Worm (Caenorhabditis elegans) whole organism, mixed stage, embryonic: ENCODE measurements around the gene ptd-2.
A peak's percentile ranks its signal among the peaks of the same experiment; 100 is the strongest.

Source experiments
- M03D4.4 ChIP-seq: sonication (generic microtip); optimal IDR thresholded peaks from 2 replicates; lab custom pipeline; 2017; ENCODE audit warnings: mild to moderate bottlenecking, missing genetic modification characterization, missing compliant biosample characterization
- blmp-1 ChIP-seq: fragments of 150-350 bp; optimal IDR thresholded peaks from 2 replicates; lab custom pipeline; 2014; ENCODE audit warnings: missing biosample characterization, missing genetic modification characterization
- ceh-39 ChIP-seq: fragments of 150-350 bp; optimal IDR thresholded peaks from 2 replicates; lab custom pipeline; 2014; ENCODE audit warnings: missing biosample characterization, missing genetic modification characterization
- ceh-43 ChIP-seq: fragments of 200-800 bp; sonication (Bioruptor generic); optimal IDR thresholded peaks from 2 replicates; lab custom pipeline; 2018; ENCODE audit warnings: mild to moderate bottlenecking, missing genetic modification characterization, moderate library complexity, missing compliant biosample characterization
- ceh-83 ChIP-seq: fragments of 200-800 bp; sonication (Bioruptor generic); optimal IDR thresholded peaks from 2 replicates; lab custom pipeline; 2018; ENCODE audit warnings: mild to moderate bottlenecking, missing genetic modification characterization, missing compliant biosample characterization
- ces-1 ChIP-seq: fragments of 150-350 bp; optimal IDR thresholded peaks from 2 replicates; lab custom pipeline; 2014; ENCODE audit warnings: missing biosample characterization, missing genetic modification reagents, missing genetic modification characterization
- cnd-1 ChIP-seq: fragments of 200-800 bp; sonication (Bioruptor generic); optimal IDR thresholded peaks from 2 replicates; lab custom pipeline; 2018; ENCODE audit warnings: mild to moderate bottlenecking, missing genetic modification characterization, missing compliant biosample characterization
- drap-1 ChIP-seq: fragments of 200-800 bp; sonication (Bioruptor generic); optimal IDR thresholded peaks from 3 replicates; lab custom pipeline; 2018; ENCODE audit warnings: mild to moderate bottlenecking, missing genetic modification characterization, missing compliant biosample characterization
- elt-1 ChIP-seq: sonication (generic microtip); optimal IDR thresholded peaks from 2 replicates; lab custom pipeline; 2017; ENCODE audit warnings: missing genetic modification characterization, mild to moderate bottlenecking, missing compliant biosample characterization, antibody characterized with exemption, moderate library complexity, borderline replicate concordance; ENCODE audit not compliant: insufficient read depth
- flh-1 ChIP-seq: fragments of 200-800 bp; sonication (Bioruptor generic); optimal IDR thresholded peaks from 2 replicates; lab custom pipeline; 2018; ENCODE audit warnings: mild to moderate bottlenecking, missing genetic modification characterization, moderate library complexity, missing compliant biosample characterization
- ham-2 ChIP-seq: fragments of 200-800 bp; sonication (Bioruptor generic); optimal IDR thresholded peaks from 2 replicates; lab custom pipeline; 2018; ENCODE audit warnings: mild to moderate bottlenecking, missing genetic modification characterization, missing compliant biosample characterization
- hlh-1 ChIP-seq: fragments of 150-350 bp; optimal IDR thresholded peaks from 2 replicates; lab custom pipeline; 2014; ENCODE audit warnings: missing biosample characterization, missing genetic modification reagents, missing genetic modification characterization
- lin-13 ChIP-seq: fragments of 150-350 bp; optimal IDR thresholded peaks from 2 replicates; lab custom pipeline; 2014; ENCODE audit warnings: missing biosample characterization, missing genetic modification characterization
- lin-32 ChIP-seq: fragments of 200-800 bp; sonication (Bioruptor generic); optimal IDR thresholded peaks from 2 replicates; lab custom pipeline; 2018; ENCODE audit warnings: mild to moderate bottlenecking, missing genetic modification characterization, missing compliant biosample characterization
- lsy-2 ChIP-seq: fragments of 150-350 bp; optimal IDR thresholded peaks from 2 replicates; lab custom pipeline; 2014; ENCODE audit warnings: missing biosample characterization, missing genetic modification characterization
- mab-5 ChIP-seq: fragments of 150-350 bp; optimal IDR thresholded peaks from 2 replicates; lab custom pipeline; 2014; ENCODE audit warnings: missing biosample characterization, missing genetic modification characterization
- mep-1 ChIP-seq: fragments of 150-350 bp; optimal IDR thresholded peaks from 2 replicates; lab custom pipeline; 2017; ENCODE audit warnings: missing biosample characterization, missing genetic modification reagents, missing genetic modification characterization, inconsistent platforms
- mls-2 ChIP-seq: sonication (generic microtip); optimal IDR thresholded peaks from 2 replicates; lab custom pipeline; 2016; ENCODE audit warnings: mild to moderate bottlenecking, missing genetic modification characterization, moderate library complexity, missing compliant biosample characterization
- nhr-12 ChIP-seq: fragments of 150-350 bp; optimal IDR thresholded peaks from 2 replicates; lab custom pipeline; 2014; ENCODE audit warnings: missing biosample characterization, missing genetic modification characterization
- nhr-2 ChIP-seq: fragments of 150-350 bp; optimal IDR thresholded peaks from 2 replicates; lab custom pipeline; 2014; ENCODE audit warnings: missing biosample characterization, missing genetic modification characterization
- nhr-237 ChIP-seq: fragments of 150-350 bp; optimal IDR thresholded peaks from 2 replicates; lab custom pipeline; 2014; ENCODE audit warnings: missing biosample characterization, missing genetic modification characterization
- nhr-28 ChIP-seq: fragments of 150-350 bp; optimal IDR thresholded peaks from 2 replicates; lab custom pipeline; 2014; ENCODE audit warnings: missing biosample characterization, missing genetic modification characterization
- pha-4 ChIP-seq: fragments of 150-350 bp; optimal IDR thresholded peaks from 2 replicates; lab custom pipeline; 2018; ENCODE audit warnings: missing biosample characterization, missing genetic modification reagents, missing genetic modification characterization
- sem-2 ChIP-seq: fragments of 200-800 bp; sonication (Bioruptor generic); optimal IDR thresholded peaks from 2 replicates; lab custom pipeline; 2018; ENCODE audit warnings: mild to moderate bottlenecking, missing genetic modification characterization, missing compliant biosample characterization
- snpc-4 ChIP-seq: fragments of 150-350 bp; optimal IDR thresholded peaks from 2 replicates; lab custom pipeline; 2014; ENCODE audit warnings: missing biosample characterization, missing genetic modification characterization
- sptf-1 ChIP-seq: sonication (generic microtip); optimal IDR thresholded peaks from 2 replicates; lab custom pipeline; 2017; ENCODE audit warnings: mild to moderate bottlenecking, missing genetic modification characterization, moderate library complexity, missing compliant biosample characterization
- tbx-8 ChIP-seq: fragments of 200-800 bp; sonication (Bioruptor generic); optimal IDR thresholded peaks from 2 replicates; lab custom pipeline; 2018; ENCODE audit warnings: mild to moderate bottlenecking, missing genetic modification characterization, moderate library complexity, missing compliant biosample characterization
- unc-120 ChIP-seq: sonication (generic microtip); optimal IDR thresholded peaks from 2 replicates; lab custom pipeline; 2017; ENCODE audit warnings: missing genetic modification characterization, missing compliant biosample characterization; ENCODE audit not compliant: poor library complexity, severe bottlenecking
- unc-39 ChIP-seq: fragments of 150-350 bp; optimal IDR thresholded peaks from 2 replicates; lab custom pipeline; 2014; ENCODE audit warnings: missing biosample characterization, missing genetic modification characterization
- unc-62 ChIP-seq: fragments of 150-350 bp; optimal IDR thresholded peaks from 2 replicates; lab custom pipeline; 2014; ENCODE audit warnings: missing biosample characterization, missing genetic modification reagents, missing genetic modification characterization
- zip-8 ChIP-seq: fragments of 150-350 bp; optimal IDR thresholded peaks from 2 replicates; lab custom pipeline; 2014; ENCODE audit warnings: missing biosample characterization, missing genetic modification characterization
- ztf-11 ChIP-seq: fragments of 150-350 bp; optimal IDR thresholded peaks from 2 replicates; lab custom pipeline; 2014; ENCODE audit warnings: missing biosample characterization, missing genetic modification characterization

ptd-2 gene

ce11 chrV:9272624-9273023 lies 22.6 kb downstream of the ptd-2 start:
- no peak for TF ChIP-seq ceh-39
- TF ChIP-seq nhr-2 (tag; lab: Kevin White, UChicago): no peak
- no peak for TF ChIP-seq nhr-28 (tag; lab: Kevin White, UChicago)
- no peak for TF ChIP-seq nhr-12
- TF ChIP-seq ceh-83 (GFP tag; lab: Kevin White, UChicago): no peak
- no peak for TF ChIP-seq pha-4 (tag; lab: Kevin White, UChicago)

- TF ChIP-seq unc-62 (GFP tag; lab: Kevin White, UChicago) (peak; percentile 42), ces-1 (GFP tag; lab: Kevin White, UChicago) (peak; percentile 47), ceh-83 (GFP tag; lab: Kevin White, UChicago) (peak; percentile 17), flh-1 (GFP tag; lab: Kevin White, UChicago) (no peak), unc-120 (tag; lab: Kevin White, UChicago) (peak; percentile 49), ceh-43 (GFP tag; lab: Kevin White, UChicago) (no peak), M03D4.4 (tag; lab: Kevin White, UChicago) (peak; percentile 40), pha-4 (tag; lab: Kevin White, UChicago) (peak; percentile 10), sptf-1 (tag; lab: Kevin White, UChicago) (peak; percentile 65), nhr-28 (tag; lab: Kevin White, UChicago) (no peak), snpc-4 (tag; lab: Kevin White, UChicago) (no peak), mep-1 (tag; lab: Kevin White, UChicago) (peak; percentile 52), unc-39 (tag; lab: Kevin White, UChicago) (no peak), nhr-2 (tag; lab: Kevin White, UChicago) (no peak), mls-2 (tag; lab: Kevin White, UChicago) (peak; percentile 72), drap-1 (GFP tag; lab: Kevin White, UChicago) (no peak), hlh-1 (peak; percentile 67), cnd-1 (tag; lab: Kevin White, UChicago) (no peak), ztf-11 (tag; lab: Kevin White, UChicago) (no peak), ham-2 (no peak), lin-32 (GFP tag; lab: Kevin White, UChicago) (no peak), nhr-237 (peak; percentile 44), lsy-2 (tag; lab: Kevin White, UChicago) (peak; percentile 7), lin-13 (tag; lab: Kevin White, UChicago) (no peak)
These were observed 23.6 kb downstream of the ptd-2 start for ce11 chrV:9273587-9273986.

DNA sequence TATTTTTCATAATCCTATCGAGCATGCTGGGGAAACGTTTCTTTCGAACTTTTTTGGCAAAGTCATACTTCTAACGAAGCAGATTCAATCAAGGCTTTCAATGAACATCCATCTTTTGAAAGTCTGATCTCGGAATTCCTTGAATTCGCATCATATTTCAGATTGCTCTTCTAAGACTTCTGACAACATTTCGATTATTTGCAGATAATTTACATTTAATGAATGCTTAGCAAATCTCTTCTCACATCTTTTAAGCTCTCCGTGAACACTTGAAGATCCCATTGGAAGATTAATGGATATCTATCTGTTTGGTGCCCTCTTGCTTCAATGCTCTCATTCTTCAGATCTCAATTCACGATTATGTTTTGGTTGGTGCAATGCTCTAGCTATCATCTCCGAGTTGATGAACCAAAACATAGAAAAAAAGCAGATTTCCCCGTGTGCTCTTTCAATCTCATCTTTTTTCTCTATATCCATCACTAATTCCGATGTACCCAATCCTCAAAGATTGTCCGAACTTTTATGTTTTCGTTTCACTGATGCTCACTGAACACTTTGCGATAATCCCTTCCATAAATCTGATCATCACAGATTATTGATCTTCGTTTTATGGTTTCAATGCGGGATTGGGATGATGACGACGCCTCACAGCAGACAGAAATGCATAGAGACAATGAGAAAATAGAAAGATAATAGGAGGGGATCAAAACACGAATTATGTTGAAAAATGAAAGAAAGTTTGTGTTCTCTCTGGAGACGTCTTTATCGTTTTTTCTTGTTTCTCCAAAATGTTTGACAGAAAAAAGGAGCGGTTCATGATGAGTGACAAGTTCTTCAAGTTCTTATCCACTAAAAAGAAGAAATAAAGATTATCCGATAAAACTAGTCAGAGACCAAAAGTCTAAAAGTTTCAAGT lies 24.4 kb downstream of the ptd-2 start:
- TF ChIP-seq mab-5 (tag; lab: Kevin White, UChicago) (peak; percentile 14), tbx-8 (GFP tag; lab: Kevin White, UChicago) (no peak), unc-120 (tag; lab: Kevin White, UChicago) (peak; percentile 5), pha-4 (tag; lab: Kevin White, UChicago) (no peak), nhr-2 (tag; lab: Kevin White, UChicago) (no peak), unc-62 (GFP tag; lab: Kevin White, UChicago) (peak; percentile 63)
- TF ChIP-seq, all 35 proteins: peak for 3

DNA sequence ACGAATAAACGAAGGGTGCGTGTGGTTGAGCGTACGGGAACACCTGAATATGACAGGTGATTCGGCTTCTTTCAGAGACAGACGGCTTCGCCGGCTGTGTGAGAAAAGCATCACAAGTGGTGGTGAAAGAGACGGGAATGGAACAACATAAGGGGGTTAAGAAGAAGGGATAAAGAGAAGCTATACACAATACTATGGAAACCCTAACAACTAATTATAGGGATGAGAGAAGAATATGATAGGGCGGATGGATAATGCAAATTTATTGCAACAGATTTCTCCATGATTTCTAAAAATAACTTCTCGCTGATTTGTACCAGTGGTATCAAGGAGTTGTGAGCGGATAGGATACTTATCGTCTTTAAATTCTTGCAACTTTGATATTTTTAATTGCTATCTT lies 32.1 kb downstream of the ptd-2 start, which contains the start of gene hlh-10:
hlh-10 (minus strand) TSS at position 101 of the 400 bp plus-strand sequence.
- no peak for TF ChIP-seq unc-62 (GFP tag; lab: Kevin White, UChicago)
- TF ChIP-seq sptf-1 (tag; lab: Kevin White, UChicago): no peak

- TF ChIP-seq elt-1 (tag; lab: Kevin White, UChicago) (no peak), sptf-1 (tag; lab: Kevin White, UChicago) (no peak), unc-120 (tag; lab: Kevin White, UChicago) (no peak), zip-8 (tag; lab: Kevin White, UChicago) (no peak), unc-39 (tag; lab: Kevin White, UChicago) (no peak), lin-13 (tag; lab: Kevin White, UChicago) (no peak), lsy-2 (tag; lab: Kevin White, UChicago) (no peak), sem-2 (GFP tag; lab: Kevin White, UChicago) (no peak), nhr-28 (tag; lab: Kevin White, UChicago) (no peak), ceh-39 (no peak), ces-1 (GFP tag; lab: Kevin White, UChicago) (no peak), blmp-1 (no peak)
These were observed 33.4 kb downstream of the ptd-2 start for ce11 chrV:9283452-9283851.
